Fruit fly (Drosophila melanogaster): Measurements from ENCODE around the gene CG42335.
A peak's percentile ranks its signal among the peaks of the same experiment; 100 is the strongest.

Gene CG42335

dm6 chr3R:21758145-21758856 is at the start of gene CG42335:
Gene CG42335 (plus strand): TSS chr3R:21758764.
- TF ChIP-seq CG15710 (tag; optimal IDR thresholded peaks at IDR 0.05): no peak
- TF ChIP-seq rn (GFP tag; IDR thresholded peaks at IDR 0.05): no peak
- no peak for TF ChIP-seq CG34367 (tag; optimal IDR thresholded peaks at IDR 0.05)
- no peak for TF ChIP-seq CG17806 (tag; optimal IDR thresholded peaks at IDR 0.05)
- no peak for TF ChIP-seq CG8301 (tag; optimal IDR thresholded peaks at IDR 0.05)
- no peak for TF ChIP-seq CG9948 (tag; optimal IDR thresholded peaks at IDR 0.05)
- no peak for TF ChIP-seq CG14655 (GFP tag; optimal IDR thresholded peaks at IDR 0.05)

dm6 chr3R:21719420-21719933 is 39.1 kb upstream of the CG42335 start, which contains the start of gene CG31176:
Gene CG31176 (minus strand): TSS chr3R:21719660.
- TF ChIP-seq CG34367 (tag; optimal IDR thresholded peaks at IDR 0.05): no peak
- no peak for TF ChIP-seq CG15710 (tag; optimal IDR thresholded peaks at IDR 0.05)
- no peak for TF ChIP-seq CG14655 (GFP tag; optimal IDR thresholded peaks at IDR 0.05)
- TF ChIP-seq CG12605 (GFP tag; IDR thresholded peaks at IDR 0.05): peak; percentile 11; the same call in 1 of the 2 replicates

dm6 chr3R:21719934-21720431 is 38.6 kb upstream of the CG42335 start:
- TF ChIP-seq fd96Ca (GFP tag; IDR thresholded peaks at IDR 0.05): no peak
- TF ChIP-seq CG9948 (tag; optimal IDR thresholded peaks at IDR 0.05): peak; percentile 79
- peak; percentile 85 for TF ChIP-seq CG4496 (GFP tag; IDR thresholded peaks at IDR 0.05)
- TF ChIP-seq CG17806 (tag; optimal IDR thresholded peaks at IDR 0.05): peak; percentile 75
- TF ChIP-seq CG14655 (GFP tag; optimal IDR thresholded peaks at IDR 0.05): peak; percentile 85
- TF ChIP-seq gl (tag; optimal IDR thresholded peaks at IDR 0.05): peak; percentile 47
- TF ChIP-seq CG8301 (tag; optimal IDR thresholded peaks at IDR 0.05): peak; percentile 83
- TF ChIP-seq D1 (tag; optimal IDR thresholded peaks at IDR 0.05): peak; percentile 67
- TF ChIP-seq EcR (GFP tag; optimal IDR thresholded peaks at IDR 0.05): no peak
- no peak for TF ChIP-seq CG10348 (GFP tag; IDR thresholded peaks at IDR 0.05)
- peak; percentile 81 for TF ChIP-seq Snoo (tag; optimal IDR thresholded peaks at IDR 0.05)
- TF ChIP-seq CG8159 (tag; optimal IDR thresholded peaks at IDR 0.05): peak; percentile 79
- peak; percentile 75 for TF ChIP-seq CG15710 (tag; optimal IDR thresholded peaks at IDR 0.05)
- peak; percentile 26 for TF ChIP-seq CG13204 (GFP tag; optimal IDR thresholded peaks at IDR 0.05)
- TF ChIP-seq CG12605 (GFP tag; IDR thresholded peaks at IDR 0.05): peak; percentile 43; the same call in 1 of the 2 replicates
- TF ChIP-seq CG34367 (tag; optimal IDR thresholded peaks at IDR 0.05): peak; percentile 63
- TF ChIP-seq rn (GFP tag; IDR thresholded peaks at IDR 0.05): peak; percentile 67
- peak; percentile 79 for TF ChIP-seq Pif1A (GFP tag; optimal IDR thresholded peaks at IDR 0.05)
- TF ChIP-seq Pif1B (GFP tag; optimal IDR thresholded peaks at IDR 0.05): peak; percentile 64
- TF ChIP-seq Ets98B (GFP tag; IDR thresholded peaks at IDR 0.05): peak; percentile 77
- TF ChIP-seq CG32121 (GFP tag; IDR thresholded peaks at IDR 0.05): peak; percentile 82

dm6 chr3R:21722457-21722856 is 36.1 kb upstream of the CG42335 start:
- peak; percentile 17 for TF ChIP-seq CG15710 (tag; optimal IDR thresholded peaks at IDR 0.05)
- no peak for TF ChIP-seq gl (tag; optimal IDR thresholded peaks at IDR 0.05)
- TF ChIP-seq CG8159 (tag; optimal IDR thresholded peaks at IDR 0.05): peak; percentile 57
- TF ChIP-seq CG32121 (GFP tag; IDR thresholded peaks at IDR 0.05): no peak
- no peak for TF ChIP-seq EcR (GFP tag; optimal IDR thresholded peaks at IDR 0.05)
- TF ChIP-seq Pif1B (GFP tag; optimal IDR thresholded peaks at IDR 0.05): no peak
- TF ChIP-seq CG17806 (tag; optimal IDR thresholded peaks at IDR 0.05): no peak
- no peak for TF ChIP-seq CG13204 (GFP tag; optimal IDR thresholded peaks at IDR 0.05)
- TF ChIP-seq CG12605 (GFP tag; IDR thresholded peaks at IDR 0.05): no peak
- no peak for TF ChIP-seq CG9948 (tag; optimal IDR thresholded peaks at IDR 0.05)
- TF ChIP-seq CG4496 (GFP tag; IDR thresholded peaks at IDR 0.05): 0 out of 3 replicates have a peak, but pooled peaks have one; percentile 20
- TF ChIP-seq fd96Ca (GFP tag; IDR thresholded peaks at IDR 0.05): no peak
- no peak for TF ChIP-seq rn (GFP tag; IDR thresholded peaks at IDR 0.05)
- no peak for TF ChIP-seq Snoo (tag; optimal IDR thresholded peaks at IDR 0.05)
- peak; percentile 58 for TF ChIP-seq CG14655 (GFP tag; optimal IDR thresholded peaks at IDR 0.05)
- TF ChIP-seq CG10348 (GFP tag; IDR thresholded peaks at IDR 0.05): no peak
- TF ChIP-seq Ets98B (GFP tag; IDR thresholded peaks at IDR 0.05): no peak
- no peak for TF ChIP-seq CG34367 (tag; optimal IDR thresholded peaks at IDR 0.05)
- TF ChIP-seq D1 (tag; optimal IDR thresholded peaks at IDR 0.05): no peak
- TF ChIP-seq CG8301 (tag; optimal IDR thresholded peaks at IDR 0.05): peak; percentile 37

- TF ChIP-seq D1 (tag; optimal IDR thresholded peaks at IDR 0.05): no peak
- TF ChIP-seq CG4496 (GFP tag; IDR thresholded peaks at IDR 0.05): 0 out of 3 replicates have a peak, but pooled peaks have one; percentile 22
- TF ChIP-seq EcR (GFP tag; optimal IDR thresholded peaks at IDR 0.05): peak; percentile 60
These were observed 32.0 kb upstream of the CG42335 start for dm6 chr3R:21726593-21726992.

dm6 chr3R:21730955-21731354 is 27.6 kb upstream of the CG42335 start:
- TF ChIP-seq CG34367 (tag; optimal IDR thresholded peaks at IDR 0.05) (no peak), CG15710 (tag; optimal IDR thresholded peaks at IDR 0.05) (no peak), Pif1A (GFP tag; optimal IDR thresholded peaks at IDR 0.05) (no peak), CG9948 (tag; optimal IDR thresholded peaks at IDR 0.05) (no peak), CG12605 (GFP tag; IDR thresholded peaks at IDR 0.05) (no peak), Ets98B (GFP tag; IDR thresholded peaks at IDR 0.05) (no peak), fd96Ca (GFP tag; IDR thresholded peaks at IDR 0.05) (no peak), EcR (GFP tag; optimal IDR thresholded peaks at IDR 0.05) (no peak), CG32121 (GFP tag; IDR thresholded peaks at IDR 0.05) (no peak), CG13204 (GFP tag; optimal IDR thresholded peaks at IDR 0.05) (no peak), rn (GFP tag; IDR thresholded peaks at IDR 0.05) (no peak), CG14655 (GFP tag; optimal IDR thresholded peaks at IDR 0.05) (no peak), D1 (tag; optimal IDR thresholded peaks at IDR 0.05) (no peak), Snoo (tag; optimal IDR thresholded peaks at IDR 0.05) (no peak), CG8301 (tag; optimal IDR thresholded peaks at IDR 0.05) (no peak), CG17806 (tag; optimal IDR thresholded peaks at IDR 0.05) (no peak)

Data from whole organism, pupa.